Fruit fly (Drosophila melanogaster): ENCODE measurements around the gene Teh3.

dm6 chr3L:4133724-4134678 lies 50.5 kb downstream of the Teh3 start, which contains the start of gene ens:
- TF ChIP-seq pan (optimal IDR thresholded peaks at IDR 0.05) (no peak), pan (GFP tag; optimal IDR thresholded peaks at IDR 0.05 in 1 of 2, IDR thresholded peaks at IDR 0.05 in 1 of 2) (no peak), Mes4 (GFP tag; optimal IDR thresholded peaks at IDR 0.05) (no peak), Ravus (GFP tag; IDR thresholded peaks at IDR 0.05) (no peak)

All from whole organism, embryonic.